Fruit fly (Drosophila melanogaster) ovary, adult (tissue): ENCODE measurements around the gene CG4880.
A peak's percentile ranks its signal among the peaks of the same experiment; 100 is the strongest.

Source experiments
- CG17801 ChIP-seq: fragments of 200-800 bp; optimal IDR thresholded peaks from 2 replicates; lab custom pipeline; 2019; ENCODE audit warnings: missing biosample characterization, mild to moderate bottlenecking, missing genetic modification characterization, moderate library complexity; ENCODE audit not compliant: partially characterized antibody

The CG4880 gene

dm6 chrX:16884280-16884679 lies 2.3 kb upstream of the CG4880 start, which contains the start of the genes Nprl2 and Polr3I:
Gene Nprl2 (minus strand): TSS chrX:16884365.
Gene Polr3I (plus strand): TSS chrX:16884581.
- peak; percentile 25 for TF ChIP-seq CG17801 (GFP tag; lab: Kevin White, UChicago)

dm6 chrX:16889510-16889909 lies 2.9 kb downstream of the CG4880 start, which contains the start of gene CG13002:
Gene CG13002 (plus strand): TSS chrX:16889810.
- no peak for TF ChIP-seq CG17801 (GFP tag; lab: Kevin White, UChicago)

- TF ChIP-seq CG17801 (GFP tag; lab: Kevin White, UChicago): peak; percentile 48
Observed at dm6 chrX:16890599-16890998, 4.0 kb downstream of the CG4880 start.

- peak; percentile 19 for TF ChIP-seq CG17801 (GFP tag; lab: Kevin White, UChicago)
Observed at dm6 chrX:16893034-16893433, 6.4 kb downstream of the CG4880 start.

dm6 chrX:16897087-16897486 lies 10.5 kb downstream of the CG4880 start, which contains the start of gene CG33252:
Gene CG33252 (minus strand): TSS chrX:16897187.
- no peak for TF ChIP-seq CG17801 (GFP tag; lab: Kevin White, UChicago)

dm6 chrX:16900283-16900682 lies 13.7 kb downstream of the CG4880 start:
- no peak for TF ChIP-seq CG17801 (GFP tag; lab: Kevin White, UChicago)

- TF ChIP-seq CG17801 (GFP tag; lab: Kevin White, UChicago): no peak
Observed at dm6 chrX:16902435-16902834, 15.8 kb downstream of the CG4880 start.

dm6 chrX:16906065-16906464 lies 19.4 kb downstream of the CG4880 start:
- no peak for TF ChIP-seq CG17801 (GFP tag; lab: Kevin White, UChicago)

- no peak for TF ChIP-seq CG17801 (GFP tag; lab: Kevin White, UChicago)
Observed at dm6 chrX:16907009-16907408, 20.4 kb downstream of the CG4880 start.

dm6 chrX:16907675-16908074 lies 21.1 kb downstream of the CG4880 start:
- no peak for TF ChIP-seq CG17801 (GFP tag; lab: Kevin White, UChicago)

- TF ChIP-seq CG17801 (GFP tag; lab: Kevin White, UChicago): no peak
Observed at dm6 chrX:16909297-16909696, 22.7 kb downstream of the CG4880 start.

- no peak for TF ChIP-seq CG17801 (GFP tag; lab: Kevin White, UChicago)
Observed at dm6 chrX:16909886-16910285, 23.3 kb downstream of the CG4880 start.

- TF ChIP-seq CG17801 (GFP tag; lab: Kevin White, UChicago): no peak
Observed at dm6 chrX:16911962-16912361, 25.3 kb downstream of the CG4880 start.

- TF ChIP-seq CG17801 (GFP tag; lab: Kevin White, UChicago): no peak
Observed at dm6 chrX:16912965-16913755, 26.5 kb downstream of the CG4880 start, which contains the start of gene CG4928. Gene CG4928 (plus strand): TSS chrX:16913180.

dm6 chrX:16917462-16917861 lies 30.8 kb downstream of the CG4880 start:
- TF ChIP-seq CG17801 (GFP tag; lab: Kevin White, UChicago): no peak

- no peak for TF ChIP-seq CG17801 (GFP tag; lab: Kevin White, UChicago)
Observed at dm6 chrX:16918767-16919336, 32.2 kb downstream of the CG4880 start.
